Fruit fly (Drosophila melanogaster) whole organism, embryonic: ENCODE measurements around the gene kirre.

ENCODE experiments used
- CG10654 ChIP-seq: fragments of 200-800 bp; sonication (Bioruptor generic); optimal IDR thresholded peaks from 2 replicates; lab custom pipeline; 2016; ENCODE audit warnings: missing biosample characterization, missing genetic modification characterization
- CG12391 ChIP-seq: fragments of 200-800 bp; sonication (Bioruptor generic); optimal IDR thresholded peaks from 3 replicates; lab custom pipeline; 2018; ENCODE audit warnings: missing biosample characterization, mild to moderate bottlenecking, missing genetic modification characterization, moderate library complexity
- CG17361 ChIP-seq: fragments of 200-800 bp; sonication (Bioruptor generic); IDR thresholded peaks from 3 replicates; pipeline ENCODE4 v1.3.6; 2022; ENCODE audit warnings: missing biosample characterization, missing genetic modification characterization
- CG30020 ChIP-seq: fragments of 200-800 bp; optimal IDR thresholded peaks from 2 replicates; lab custom pipeline; 2019; ENCODE audit warnings: missing biosample characterization, mild to moderate bottlenecking, missing genetic modification characterization, moderate library complexity
- CG32772 ChIP-seq: fragments of 200-800 bp; sonication (Bioruptor generic); IDR thresholded peaks from 2 replicates; pipeline ENCODE4 v1.3.6; 2022; ENCODE audit warnings: missing biosample characterization, missing genetic modification characterization
- CG34224 ChIP-seq: fragments of 200-800 bp; sonication (Bioruptor generic); IDR thresholded peaks from 3 replicates; pipeline ENCODE4 v1.3.6; 2022; ENCODE audit warnings: missing biosample characterization, missing genetic modification characterization; ENCODE audit not compliant: partially characterized antibody
- CG3726 ChIP-seq: fragments of 200-800 bp; sonication (Bioruptor generic); IDR thresholded peaks from 3 replicates; pipeline ENCODE4, ENCODE4 v1.3.6; 2022; ENCODE audit warnings: missing biosample characterization, missing genetic modification characterization
- CG3838 ChIP-seq: fragments of 200-800 bp; sonication (Bioruptor generic); optimal IDR thresholded peaks from 3 replicates; lab custom pipeline; 2016; ENCODE audit warnings: missing biosample characterization, missing genetic modification characterization
- CG4328 ChIP-seq: fragments of 200-800 bp; sonication (Bioruptor generic); optimal IDR thresholded peaks from 3 replicates; lab custom pipeline; 2017; ENCODE audit warnings: missing biosample characterization, missing genetic modification reagents, missing genetic modification characterization
- CG4360 ChIP-seq: fragments of 200-800 bp; sonication (Bioruptor generic); IDR thresholded peaks from 2 replicates; pipeline ENCODE4 v1.3.6; 2022; ENCODE audit warnings: missing biosample characterization, missing genetic modification characterization
- CG4424 ChIP-seq: fragments of 200-800 bp; sonication (Bioruptor generic); optimal IDR thresholded peaks from 3 replicates; lab custom pipeline; 2016; ENCODE audit warnings: missing biosample characterization, missing genetic modification characterization
- CG4707 ChIP-seq: fragments of 200-800 bp; sonication (Bioruptor generic); optimal IDR thresholded peaks from 2 replicates; lab custom pipeline; 2018; ENCODE audit warnings: missing biosample characterization, mild to moderate bottlenecking, missing genetic modification characterization, moderate library complexity
- CG4854 ChIP-seq: fragments of 200-800 bp; sonication (Bioruptor generic); optimal IDR thresholded peaks from 2 replicates; lab custom pipeline; 2016; ENCODE audit warnings: missing biosample characterization, missing genetic modification characterization, inconsistent platforms
- CG5180 ChIP-seq: fragments of 200-800 bp; sonication (Bioruptor generic); optimal IDR thresholded peaks from 3 replicates; lab custom pipeline; 2017; ENCODE audit warnings: missing biosample characterization, missing genetic modification characterization, mild to moderate bottlenecking, moderate library complexity, missing genetic modification reagents
- CG5245 ChIP-seq: fragments of 200-800 bp; sonication (Bioruptor generic); optimal IDR thresholded peaks from 3 replicates; lab custom pipeline; 2016; ENCODE audit warnings: missing biosample characterization, missing genetic modification characterization
- CG8359 ChIP-seq: fragments of 200-800 bp; sonication (Bioruptor generic); optimal IDR thresholded peaks from 2 replicates; lab custom pipeline; 2017; ENCODE audit warnings: missing biosample characterization, mild to moderate bottlenecking, missing genetic modification characterization, borderline replicate concordance
- CG9817 ChIP-seq: fragments of 200-800 bp; sonication (Bioruptor generic); optimal IDR thresholded peaks from 2 replicates; lab custom pipeline; 2018; ENCODE audit warnings: missing biosample characterization, mild to moderate bottlenecking, missing genetic modification characterization, moderate library complexity
- D19B ChIP-seq: fragments of 200-800 bp; sonication (Bioruptor generic); optimal IDR thresholded peaks from 2 replicates; lab custom pipeline; 2017; ENCODE audit warnings: missing biosample characterization, mild to moderate bottlenecking, missing genetic modification characterization
- Dp ChIP-seq: fragments of 200-800 bp; sonication (Bioruptor generic); optimal IDR thresholded peaks from 2 replicates; lab custom pipeline; 2018; ENCODE audit warnings: missing biosample characterization, mild to moderate bottlenecking, missing genetic modification characterization, moderate library complexity
- ERR ChIP-seq: fragments of 200-800 bp; sonication (Bioruptor generic); optimal IDR thresholded peaks from 2 replicates; lab custom pipeline; 2016; ENCODE audit warnings: missing biosample characterization, missing genetic modification characterization
- H2.0 ChIP-seq: fragments of 200-800 bp; sonication (Bioruptor generic); IDR thresholded peaks from 2 replicates; pipeline ENCODE4 v1.3.6; 2022; ENCODE audit warnings: missing biosample characterization, missing genetic modification characterization
- Hey ChIP-seq: fragments of 200-800 bp; sonication (Bioruptor generic); optimal IDR thresholded peaks from 3 replicates; lab custom pipeline; 2018; ENCODE audit warnings: missing biosample characterization, mild to moderate bottlenecking, missing genetic modification characterization
- Mad ChIP-seq: fragments of 200-800 bp; sonication (Bioruptor generic); optimal IDR thresholded peaks from 2 replicates; lab custom pipeline; 2016; ENCODE audit warnings: missing biosample characterization, missing genetic modification characterization
- Meics ChIP-seq: fragments of 200-800 bp; sonication (Bioruptor generic); optimal IDR thresholded peaks from 2 replicates; lab custom pipeline; 2017; ENCODE audit warnings: missing biosample characterization, mild to moderate bottlenecking, missing genetic modification characterization
- Mes4 ChIP-seq: fragments of 200-800 bp; sonication (Bioruptor generic); optimal IDR thresholded peaks from 2 replicates; lab custom pipeline; 2016; ENCODE audit warnings: missing biosample characterization, missing genetic modification characterization
- Nf-YA ChIP-seq: fragments of 200-800 bp; sonication (Bioruptor generic); IDR thresholded peaks from 2 replicates; pipeline ENCODE4 v1.3.6; 2022; ENCODE audit warnings: missing biosample characterization, missing genetic modification characterization
- Oaz ChIP-seq: fragments of 200-800 bp; sonication (Bioruptor generic); IDR thresholded peaks from 2 replicates; pipeline ENCODE4 v1.3.6; 2022; ENCODE audit warnings: missing biosample characterization, missing genetic modification characterization
- Ptx1 ChIP-seq: fragments of 200-800 bp; sonication (Bioruptor generic); IDR thresholded peaks from 2 replicates; pipeline ENCODE4 v1.3.6; 2022; ENCODE audit warnings: missing biosample characterization, missing genetic modification characterization
- Scr ChIP-seq: fragments of 200-800 bp; sonication (Bioruptor generic); IDR thresholded peaks from 2 replicates; pipeline ENCODE4 v1.3.6; 2022; ENCODE audit warnings: missing biosample characterization, missing genetic modification characterization; ENCODE audit not compliant: partially characterized antibody
- Side ChIP-seq: fragments of 200-800 bp; sonication (Bioruptor generic); optimal IDR thresholded peaks from 2 replicates; lab custom pipeline; 2016; ENCODE audit warnings: missing biosample characterization, missing genetic modification characterization
- Trl ChIP-seq, 3 experiments: fragments of >200 bp in 2 of 3; fragments of 200-800 bp in 1 of 3; sonication (Bioruptor generic) in 1 of 3; optimal IDR thresholded peaks; 2 replicates in 1 of 3; 3 replicates in 2 of 3; lab custom pipeline; 2016 to 2017; ENCODE audit warnings: missing biosample characterization in 1 of 3, missing genetic modification characterization in 1 of 3
- Xbp1 ChIP-seq: fragments of 200-800 bp; sonication (Bioruptor generic); optimal IDR thresholded peaks from 3 replicates; lab custom pipeline; 2016; ENCODE audit warnings: missing biosample characterization, mild to moderate bottlenecking, missing genetic modification characterization
- YL-1 ChIP-seq: fragments of 200-800 bp; sonication (Bioruptor generic); optimal IDR thresholded peaks from 3 replicates; lab custom pipeline; 2017; ENCODE audit warnings: missing biosample characterization, mild to moderate bottlenecking, missing genetic modification characterization
- bcd ChIP-seq: fragments of 200-800 bp; sonication (Bioruptor generic); optimal IDR thresholded peaks from 2 replicates; lab custom pipeline; 2017; ENCODE audit warnings: missing biosample characterization, mild to moderate bottlenecking, missing genetic modification characterization
- chinmo ChIP-seq: fragments of 200-800 bp; sonication (Bioruptor generic); IDR thresholded peaks from 4 replicates; pipeline ENCODE4 v1.3.6; 2022; ENCODE audit warnings: missing biosample characterization, missing genetic modification characterization; ENCODE audit not compliant: partially characterized antibody
- crol ChIP-seq: fragments of 200-800 bp; sonication (Bioruptor generic); IDR thresholded peaks from 2 replicates; pipeline ENCODE4 v1.3.6; 2022; ENCODE audit warnings: missing biosample characterization, missing genetic modification characterization
- disco-r ChIP-seq: fragments of 200-800 bp; sonication (Bioruptor generic); optimal IDR thresholded peaks from 2 replicates; lab custom pipeline; 2016; ENCODE audit warnings: missing biosample characterization, missing genetic modification characterization
- dmrt99B ChIP-seq: fragments of 200-800 bp; sonication (Bioruptor generic); optimal IDR thresholded peaks from 2 replicates; lab custom pipeline; 2018; ENCODE audit warnings: missing biosample characterization, mild to moderate bottlenecking, missing genetic modification characterization, moderate library complexity
- eve ChIP-seq, 2 experiments: fragments of >200 bp; optimal IDR thresholded peaks; 2 replicates each; lab custom pipeline; 2017; ENCODE audit warnings: missing biosample characterization in 2 of 2, missing genetic modification characterization in 2 of 2
- fd64A ChIP-seq: fragments of 200-800 bp; sonication (Bioruptor generic); optimal IDR thresholded peaks from 3 replicates; lab custom pipeline; 2018; ENCODE audit warnings: missing biosample characterization, mild to moderate bottlenecking, missing genetic modification characterization
- fd96Cb ChIP-seq: fragments of 200-800 bp; sonication (Bioruptor generic); optimal IDR thresholded peaks from 2 replicates; lab custom pipeline; 2018; ENCODE audit warnings: missing biosample characterization, mild to moderate bottlenecking, missing genetic modification characterization, moderate library complexity
- phol ChIP-seq: fragments of 200-800 bp; sonication (Bioruptor generic); optimal IDR thresholded peaks from 3 replicates; lab custom pipeline; 2018; ENCODE audit warnings: missing biosample characterization, mild to moderate bottlenecking, missing genetic modification characterization, moderate library complexity
- pum ChIP-seq: fragments of 200-800 bp; sonication (Bioruptor generic); optimal IDR thresholded peaks from 2 replicates; lab custom pipeline; 2016; ENCODE audit warnings: missing biosample characterization, missing genetic modification characterization
- pzg ChIP-seq: fragments of 200-800 bp; sonication (Bioruptor generic); optimal IDR thresholded peaks from 3 replicates; lab custom pipeline; 2018; ENCODE audit warnings: missing biosample characterization, mild to moderate bottlenecking, missing genetic modification characterization, moderate library complexity
- sens-2 ChIP-seq: fragments of 200-800 bp; sonication (Bioruptor generic); IDR thresholded peaks from 2 replicates; pipeline ENCODE4 v1.3.6; 2022; ENCODE audit warnings: missing biosample characterization, missing genetic modification characterization
- sisA ChIP-seq: fragments of 200-800 bp; sonication (Bioruptor generic); IDR thresholded peaks from 2 replicates; pipeline ENCODE4 v1.3.6; 2022; ENCODE audit warnings: missing biosample characterization, missing genetic modification characterization
- sna ChIP-seq: fragments of 200-800 bp; sonication (Bioruptor generic); IDR thresholded peaks from 2 replicates; pipeline ENCODE4 v1.3.6; 2022; ENCODE audit warnings: missing biosample characterization, missing genetic modification characterization; ENCODE audit not compliant: partially characterized antibody
- tgo ChIP-seq: fragments of 200-800 bp; sonication (Bioruptor generic); IDR thresholded peaks from 3 replicates; pipeline ENCODE4 v1.3.6; 2022; ENCODE audit warnings: missing biosample characterization, missing genetic modification characterization
- tin ChIP-seq: fragments of 200-800 bp; sonication (Bioruptor generic); optimal IDR thresholded peaks from 3 replicates; lab custom pipeline; 2016; ENCODE audit warnings: missing biosample characterization, missing genetic modification characterization
- usp ChIP-seq: fragments of >200 bp; optimal IDR thresholded peaks from 2 replicates; lab custom pipeline; 2017; ENCODE audit warnings: missing biosample characterization, missing genetic modification characterization
- zfh1 ChIP-seq: fragments of 200-800 bp; sonication (Bioruptor generic); IDR thresholded peaks from 3 replicates; pipeline ENCODE4 v1.3.6; 2022; ENCODE audit warnings: missing biosample characterization, missing genetic modification characterization

Gene kirre

DNA sequence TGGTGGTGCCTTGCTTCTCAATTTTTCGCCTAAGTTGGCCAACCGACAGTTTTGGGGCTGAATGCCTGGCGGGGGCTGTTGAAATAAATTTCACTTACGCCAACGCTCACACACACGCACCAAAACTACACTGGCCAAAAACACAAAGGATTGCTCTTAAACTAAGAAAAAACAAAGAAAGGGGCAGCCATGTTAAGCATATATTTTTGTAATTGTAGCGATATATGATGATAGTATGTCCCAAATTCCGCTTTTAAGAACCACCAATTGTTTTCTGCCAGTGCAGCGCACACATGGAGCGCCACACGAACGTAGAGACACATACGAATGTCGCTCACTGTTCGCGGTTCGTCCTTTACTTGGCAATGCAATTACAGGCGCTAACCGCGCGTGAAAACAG is 328.1 kb downstream of the kirre start (continued):
- peak; percentile 8 for TF ChIP-seq Mad (GFP tag; lab: Kevin White, UChicago)
- TF ChIP-seq CG5180 (GFP tag; lab: Kevin White, UChicago) = no peak
- no peak for TF ChIP-seq Side (GFP tag; lab: Kevin White, UChicago)
- TF ChIP-seq sens-2 = peak; percentile 59; the same call in 1 of the 2 replicates
- peak; percentile 59; the same call in 1 of the 2 replicates for TF ChIP-seq CG32772 (GFP tag; lab: Robert Waterston, UW)
- peak; percentile 55 for TF ChIP-seq Xbp1 (GFP tag; lab: Kevin White, UChicago)
- TF ChIP-seq phol (tag; lab: Kevin White, UChicago) = peak; percentile 54
- peak; percentile 56 for TF ChIP-seq CG4424 (GFP tag; lab: Kevin White, UChicago)
- TF ChIP-seq disco-r (GFP tag; lab: Kevin White, UChicago) = no peak
- TF ChIP-seq bcd (GFP tag; lab: Kevin White, UChicago) = peak; percentile 44
- no peak for TF ChIP-seq Scr (GFP tag; lab: Robert Waterston, UW)
- TF ChIP-seq D19B (GFP tag; lab: Kevin White, UChicago) = no peak
- TF ChIP-seq CG4328 = no peak
- peak; percentile 48 for TF ChIP-seq CG12391 (tag; lab: Kevin White, UChicago)
- no peak for TF ChIP-seq fd64A (GFP tag; lab: Kevin White, UChicago)
- TF ChIP-seq CG17361 = peak; percentile 68
- TF ChIP-seq pzg = no peak
- peak; percentile 45 for TF ChIP-seq CG5245 (GFP tag; lab: Kevin White, UChicago)
- peak; percentile 37 for TF ChIP-seq pum (GFP tag; lab: Kevin White, UChicago)
- TF ChIP-seq Trl (optimal IDR thresholded peaks at IDR 0.05; lab: Kevin White, UChicago) = no peak
- TF ChIP-seq Trl (GFP tag; optimal IDR thresholded peaks at IDR 0.05; lab: Kevin White, UChicago) = peak; percentile 35
- no peak for TF ChIP-seq chinmo (GFP tag; lab: Robert Waterston, UW)
- TF ChIP-seq Hey (tag; lab: Kevin White, UChicago) = no peak
- TF ChIP-seq zfh1 (GFP tag; lab: Robert Waterston, UW) = peak; percentile 80
- peak; percentile 28 for TF ChIP-seq Mes4 (GFP tag; lab: Kevin White, UChicago)
- 0 out of 3 replicates have a peak, but pooled peaks have one; percentile 43 for TF ChIP-seq CG3726 (GFP tag; lab: Robert Waterston, UW)
- TF ChIP-seq crol (GFP tag; lab: Robert Waterston, UW) = no peak
- TF ChIP-seq Meics (GFP tag; lab: Kevin White, UChicago) = peak; percentile 8
- peak; percentile 58 for TF ChIP-seq fd96Cb (tag; lab: Kevin White, UChicago)
- peak; percentile 64 for TF ChIP-seq dmrt99B (tag; lab: Kevin White, UChicago)
- peak; percentile 56 for TF ChIP-seq sisA
- peak; percentile 48 for TF ChIP-seq Ptx1
- no peak for TF ChIP-seq Oaz (GFP tag; lab: Robert Waterston, UW)
- TF ChIP-seq tin (GFP tag; lab: Kevin White, UChicago) = peak; percentile 48
- TF ChIP-seq CG30020 (tag; lab: Kevin White, UChicago) = no peak
- TF ChIP-seq ERR = no peak
- peak; percentile 32; the same call in 1 of the 3 replicates for TF ChIP-seq tgo (GFP tag; lab: Robert Waterston, UW)
- TF ChIP-seq CG34224 = no peak
- TF ChIP-seq sna (GFP tag; lab: Robert Waterston, UW) = no peak
- peak; percentile 13 for TF ChIP-seq CG9817 (tag; lab: Kevin White, UChicago)
- TF ChIP-seq CG10654 (GFP tag; lab: Kevin White, UChicago) = peak; percentile 13
- TF ChIP-seq usp (GFP tag; lab: Kevin White, UChicago) = no peak
- TF ChIP-seq CG8359 (GFP tag; lab: Kevin White, UChicago) = no peak
- TF ChIP-seq Dp (GFP tag; lab: Kevin White, UChicago) = no peak
- no peak for TF ChIP-seq CG4360 (GFP tag; lab: Robert Waterston, UW)
- TF ChIP-seq CG4707 (GFP tag; lab: Kevin White, UChicago) = no peak
- no peak for TF ChIP-seq CG4854
- TF ChIP-seq YL-1 (GFP tag; lab: Kevin White, UChicago) = no peak
- TF ChIP-seq eve (GFP tag; optimal IDR thresholded peaks at IDR 0.05; lab: Kevin White, UChicago) = no peak
- TF ChIP-seq CG3838 (GFP tag; lab: Kevin White, UChicago) = no peak
- 0 out of 2 replicates have a peak, but pooled peaks have one; percentile 14 for TF ChIP-seq H2.0 (GFP tag; lab: Robert Waterston, UW)
- no peak for TF ChIP-seq Nf-YA
